Worm (Caenorhabditis elegans): Measurements from ENCODE around the gene Y62E10A.20.

DNA sequence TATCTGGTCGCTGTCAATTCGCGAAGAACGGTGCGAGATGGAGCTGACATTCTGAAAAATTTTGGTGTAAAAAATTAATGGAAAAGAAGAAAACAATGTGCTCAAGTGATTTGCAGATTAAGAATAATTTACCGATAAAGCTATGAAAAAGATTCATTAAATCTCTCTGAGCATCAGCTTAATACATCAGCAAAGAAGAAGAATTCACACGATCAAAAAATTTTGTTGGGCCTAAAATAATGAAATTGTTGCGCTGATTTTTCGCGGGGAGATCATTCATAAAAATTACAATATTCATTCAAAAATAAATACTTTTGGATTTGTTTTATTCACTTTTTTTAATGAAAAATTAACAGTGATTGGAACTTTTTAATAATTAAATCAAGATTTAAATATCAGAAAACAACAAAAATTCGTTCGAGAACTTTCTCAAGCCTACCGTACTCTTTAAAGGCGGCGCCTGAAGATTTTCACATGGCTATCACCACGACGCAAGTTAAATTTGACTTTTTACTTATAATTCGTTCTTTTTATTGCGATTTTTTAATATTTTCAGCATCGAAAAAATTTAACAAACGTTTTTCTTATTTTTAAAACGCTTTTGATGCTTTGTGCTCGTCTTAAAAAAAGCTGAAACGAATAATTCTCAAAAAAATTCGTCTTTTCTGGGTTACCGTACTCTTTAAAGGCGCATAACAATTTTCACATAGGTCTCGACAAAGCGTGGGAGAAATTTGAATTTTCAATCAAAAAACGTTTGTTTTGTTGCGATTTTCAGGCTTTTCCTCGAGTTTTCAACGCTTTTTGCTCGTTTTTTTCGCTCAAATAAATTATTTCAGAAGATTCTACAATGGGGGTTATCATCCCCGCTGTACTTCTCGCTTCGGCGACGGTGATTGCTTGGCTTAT lies 14.8 kb upstream of the Y62E10A.20 start, which contains the start of the genes memi-2 and cyp-31A5:
- TF ChIP-seq lin-40 (tag; optimal IDR thresholded peaks at IDR 0.05): no peak
- no peak for TF ChIP-seq mxl-1 (tag; optimal IDR thresholded peaks at IDR 0.05)
- no peak for TF ChIP-seq unc-62 (GFP tag; optimal IDR thresholded peaks at IDR 0.05)
- no peak for TF ChIP-seq ama-1 (optimal IDR thresholded peaks at IDR 0.05)
- TF ChIP-seq ama-1 (GFP tag; optimal IDR thresholded peaks at IDR 0.05): no peak
- TF ChIP-seq him-1 (tag; optimal IDR thresholded peaks at IDR 0.05): no peak
- no peak for TF ChIP-seq mes-4 (tag; optimal IDR thresholded peaks at IDR 0.05)
- TF ChIP-seq F52B5.7 (tag; optimal IDR thresholded peaks at IDR 0.05): no peak

Data from whole organism, young adult.